Worm (Caenorhabditis elegans): ENCODE data around the gene slc-36.2.

ce11 chrII:521720-522119 lies 682 bp upstream of the slc-36.2 start:
- TF ChIP-seq F13H6.1 (tag; optimal IDR thresholded peaks at IDR 0.05) (no peak), mbf-1 (tag; optimal IDR thresholded peaks at IDR 0.05) (no peak), nhr-237 (tag; optimal IDR thresholded peaks at IDR 0.05) (no peak)
